Worm (Caenorhabditis elegans) whole organism, young adult: ENCODE measurements around the gene ins-13.
"Not testable (repeated sequence)": the region's sequence is repeated elsewhere in the genome, so short reads cannot be mapped to it uniquely, and the experiment has no call there.

Experiments
- B0035.1 ChIP-seq: sonication (generic microtip); optimal IDR thresholded peaks from 2 replicates; lab custom pipeline; 2016; ENCODE audit warnings: missing genetic modification characterization, mild to moderate bottlenecking, missing compliant biosample characterization, missing genotype, missing genetic modification reagents
- C17E4.6 ChIP-seq: fragments of 200-800 bp; sonication (Bioruptor generic); IDR thresholded peaks from 2 replicates; pipeline ENCODE4 v1.3.6; 2022; ENCODE audit warnings: missing genetic modification reagents, missing genetic modification characterization, missing compliant biosample characterization
- Y53F4B.3 ChIP-seq: fragments of 200-800 bp; sonication (Bioruptor generic); IDR thresholded peaks from 2 replicates; pipeline ENCODE4 v1.3.6; 2022; ENCODE audit warnings: missing genetic modification reagents, missing genetic modification characterization, missing compliant biosample characterization
- Y79H2A.3 ChIP-seq: fragments of 200-800 bp; sonication (Bioruptor generic); conservative IDR thresholded peaks from 2 replicates; pipeline ENCODE4 v1.3.6; 2022; ENCODE audit warnings: missing genetic modification reagents, missing genetic modification characterization, missing compliant biosample characterization
- akir-1 ChIP-seq: fragments of 200-800 bp; sonication (Bioruptor generic); optimal IDR thresholded peaks from 2 replicates; lab custom pipeline; 2018; ENCODE audit warnings: mild to moderate bottlenecking, missing genetic modification characterization, moderate library complexity, missing compliant biosample characterization
- atf-7 ChIP-seq: sonication (generic microtip); optimal IDR thresholded peaks from 2 replicates; lab custom pipeline; 2017; ENCODE audit warnings: mild to moderate bottlenecking, missing genetic modification characterization, missing compliant biosample characterization
- attf-3 ChIP-seq: fragments of 200-800 bp; sonication (Bioruptor generic); conservative IDR thresholded peaks from 2 replicates; pipeline ENCODE4 v1.3.6; 2022; ENCODE audit warnings: missing genetic modification reagents, missing genetic modification characterization, missing compliant biosample characterization
- bed-1 ChIP-seq: fragments of 200-800 bp; sonication (Bioruptor generic); IDR thresholded peaks from 2 replicates; pipeline ENCODE4 v1.3.6; 2022; ENCODE audit warnings: missing genetic modification reagents, missing genetic modification characterization, missing compliant biosample characterization
- cebp-1 ChIP-seq, 2 experiments: fragments of 200-800 bp in 1 of 2; sonication (Bioruptor generic) in 1 of 2; sonication (generic microtip) in 1 of 2; IDR thresholded peaks in 1 of 2; optimal IDR thresholded peaks in 1 of 2; 2 replicates each; pipeline versions ENCODE4 v1.3.6 to Lab custom; 2017 to 2022; ENCODE audit warnings: missing compliant biosample characterization in 2 of 2, missing genetic modification characterization in 2 of 2, mild to moderate bottlenecking in 1 of 2, missing genetic modification reagents in 1 of 2, moderate library complexity in 1 of 2
- ceh-100 ChIP-seq: fragments of 200-800 bp; sonication (Bioruptor generic); IDR thresholded peaks from 2 replicates; pipeline ENCODE4 v1.3.6; 2022; ENCODE audit warnings: missing genetic modification reagents, missing genetic modification characterization, missing compliant biosample characterization
- ceh-58 ChIP-seq: fragments of 200-800 bp; sonication (Bioruptor generic); IDR thresholded peaks from 2 replicates; pipeline ENCODE4 v1.3.6; 2022; ENCODE audit warnings: missing genetic modification characterization, missing compliant biosample characterization
- ceh-79 ChIP-seq: sonication (generic microtip); optimal IDR thresholded peaks from 2 replicates; lab custom pipeline; 2017; ENCODE audit warnings: mild to moderate bottlenecking, missing genetic modification characterization, missing compliant biosample characterization
- chd-7 ChIP-seq: sonication (generic microtip); optimal IDR thresholded peaks from 2 replicates; lab custom pipeline; 2016; ENCODE audit warnings: mild to moderate bottlenecking, missing genetic modification characterization, moderate library complexity, missing compliant biosample characterization
- dox-1 ChIP-seq: fragments of 200-800 bp; sonication (Bioruptor generic); IDR thresholded peaks from 2 replicates; pipeline ENCODE4 v1.3.6; 2022; ENCODE audit warnings: missing genetic modification reagents, missing genetic modification characterization, missing compliant biosample characterization
- dpff-1 ChIP-seq: sonication (generic microtip); optimal IDR thresholded peaks from 2 replicates; lab custom pipeline; 2017; ENCODE audit warnings: mild to moderate bottlenecking, missing genetic modification characterization, missing compliant biosample characterization
- efl-1 ChIP-seq: fragments of 150-350 bp; optimal IDR thresholded peaks from 2 replicates; lab custom pipeline; 2014; ENCODE audit warnings: missing biosample characterization, missing genetic modification reagents, missing genetic modification characterization
- egl-44 ChIP-seq: fragments of 200-800 bp; sonication (Bioruptor generic); IDR thresholded peaks from 2 replicates; pipeline ENCODE4 v1.3.6; 2022; ENCODE audit warnings: missing genetic modification reagents, missing genetic modification characterization, missing compliant biosample characterization
- hmg-1.2 ChIP-seq: fragments of 200-800 bp; sonication (Bioruptor generic); IDR thresholded peaks from 2 replicates; pipeline ENCODE4 v1.3.6; 2022; ENCODE audit warnings: missing genetic modification reagents, missing genetic modification characterization, missing compliant biosample characterization
- hmg-20 ChIP-seq: fragments of 200-800 bp; sonication (Bioruptor generic); IDR thresholded peaks from 2 replicates; pipeline ENCODE4 v1.3.6; 2022; ENCODE audit warnings: missing genetic modification reagents, missing genetic modification characterization, missing compliant biosample characterization
- hrde-1 ChIP-seq: sonication (generic microtip); optimal IDR thresholded peaks from 2 replicates; lab custom pipeline; 2016; ENCODE audit warnings: missing genetic modification characterization, mild to moderate bottlenecking, missing compliant biosample characterization, moderate library complexity, missing genotype, missing genetic modification reagents, borderline replicate concordance
- lag-1 ChIP-seq: fragments of 200-800 bp; sonication (Bioruptor generic); IDR thresholded peaks from 2 replicates; pipeline ENCODE4 v1.3.6; 2022; ENCODE audit warnings: missing genetic modification reagents, missing genetic modification characterization, missing compliant biosample characterization
- let-526 ChIP-seq: fragments of 200-800 bp; sonication (Bioruptor generic); IDR thresholded peaks from 2 replicates; pipeline ENCODE4 v1.3.6; 2022; ENCODE audit warnings: missing genetic modification reagents, missing genetic modification characterization, missing compliant biosample characterization
- lin-35 ChIP-seq, 3 experiments: fragments of 150-350 bp in 2 of 3; sonication (generic microtip) in 1 of 3; optimal IDR thresholded peaks; 2 replicates each; lab custom pipeline; 2014 to 2018; ENCODE audit warnings: missing biosample characterization in 3 of 3, missing genetic modification characterization in 3 of 3, missing genetic modification reagents in 3 of 3
- lin-54 ChIP-seq: fragments of 200-800 bp; sonication (Bioruptor generic); optimal IDR thresholded peaks from 2 replicates; lab custom pipeline; 2018; ENCODE audit warnings: mild to moderate bottlenecking, missing genetic modification characterization, missing compliant biosample characterization
- madf-10 ChIP-seq: sonication (generic microtip); optimal IDR thresholded peaks from 2 replicates; lab custom pipeline; 2016; ENCODE audit warnings: mild to moderate bottlenecking, missing genetic modification characterization, missing compliant biosample characterization
- madf-6 ChIP-seq: fragments of 200-800 bp; sonication (Bioruptor generic); IDR thresholded peaks from 2 replicates; pipeline ENCODE4 v1.3.6; 2022; ENCODE audit warnings: missing genetic modification reagents, missing genetic modification characterization, missing compliant biosample characterization
- mel-28 ChIP-seq: sonication (generic microtip); optimal IDR thresholded peaks from 2 replicates; lab custom pipeline; 2016; ENCODE audit warnings: borderline replicate concordance, mild to moderate bottlenecking, missing genetic modification characterization, missing compliant biosample characterization
- mxl-1 ChIP-seq: sonication (generic microtip); optimal IDR thresholded peaks from 2 replicates; lab custom pipeline; 2016; ENCODE audit warnings: missing genetic modification characterization, missing compliant biosample characterization
- nhr-120 ChIP-seq: fragments of 200-800 bp; sonication (Bioruptor generic); IDR thresholded peaks from 2 replicates; pipeline ENCODE4 v1.3.6; 2022; ENCODE audit warnings: missing genetic modification characterization, missing compliant biosample characterization
- snpc-1.1 ChIP-seq: sonication (generic microtip); optimal IDR thresholded peaks from 2 replicates; lab custom pipeline; 2017; ENCODE audit warnings: missing genetic modification characterization, mild to moderate bottlenecking, missing compliant biosample characterization, antibody characterized with exemption, moderate library complexity, missing genotype, missing genetic modification reagents; ENCODE audit not compliant: insufficient read depth
- tbx-9 ChIP-seq: sonication (generic microtip); optimal IDR thresholded peaks from 2 replicates; lab custom pipeline; 2016; ENCODE audit warnings: borderline replicate concordance, missing genetic modification characterization, inconsistent platforms, missing compliant biosample characterization
- unc-130 ChIP-seq: sonication (generic microtip); optimal IDR thresholded peaks from 2 replicates; lab custom pipeline; 2016; ENCODE audit warnings: missing genetic modification reagents, missing genetic modification characterization, missing compliant biosample characterization
- zfh-2 ChIP-seq: fragments of 200-800 bp; sonication (Bioruptor generic); conservative IDR thresholded peaks from 2 replicates; pipeline ENCODE4 v1.3.6; 2022; ENCODE audit warnings: missing genetic modification reagents, missing genetic modification characterization, missing compliant biosample characterization
- ztf-28 ChIP-seq: fragments of 200-800 bp; sonication (Bioruptor generic); IDR thresholded peaks from 2 replicates; pipeline ENCODE4 v1.3.6; 2022; ENCODE audit warnings: missing genetic modification reagents, missing genetic modification characterization, missing compliant biosample characterization
- ztf-6 ChIP-seq: fragments of 200-800 bp; sonication (Bioruptor generic); IDR thresholded peaks from 2 replicates; pipeline ENCODE4 v1.3.6; 2022; ENCODE audit warnings: missing genetic modification reagents, missing genetic modification characterization, missing compliant biosample characterization

Gene ins-13

ce11 chrII:5537524-5537923, 7.1 kb downstream of the ins-13 start, which contains the start of gene C17C3.11 (continued):
- TF ChIP-seq mxl-1 (tag; lab: Kevin White, UChicago), result no peak
- TF ChIP-seq, all 124 proteins: peak for 0

- TF ChIP-seq madf-6 (GFP tag; lab: Robert Waterston, UW), result no peak
- TF ChIP-seq attf-3 (GFP tag; lab: Robert Waterston, UW), result peak; percentile 39; the same call in 1 of the 2 replicates
Observed at ce11 chrII:5537078-5537477, 7.6 kb downstream of the ins-13 start.

- not testable (repeated sequence) for TF ChIP-seq cebp-1 (GFP tag; IDR thresholded peaks at IDR 0.05; lab: Robert Waterston, UW); cebp-1 (tag; optimal IDR thresholded peaks at IDR 0.05; lab: Kevin White, UChicago); chd-7; ceh-100
Observed at ce11 chrII:5534939-5535338, 9.7 kb downstream of the ins-13 start, which contains the start of gene hlh-25. Gene hlh-25 (plus strand): TSS chrII:5535239.

ce11 chrII:5533642-5534041, 11.0 kb downstream of the ins-13 start, which contains the start of gene hlh-26:
Gene hlh-26 (minus strand): TSS chrII:5533742.
- TF ChIP-seq atf-7 (tag; lab: Kevin White, UChicago), result no peak

- TF ChIP-seq dox-1 (GFP tag; lab: Robert Waterston, UW) (no peak), egl-44 (no peak), bed-1 (GFP tag; lab: Robert Waterston, UW) (no peak), efl-1 (GFP tag; lab: Kevin White, UChicago) (no peak), zfh-2 (GFP tag; lab: Robert Waterston, UW) (no peak), Y79H2A.3 (GFP tag; lab: Robert Waterston, UW) (no peak), ceh-79 (tag; lab: Kevin White, UChicago) (no peak), ztf-6 (GFP tag; lab: Robert Waterston, UW) (no peak), Y53F4B.3 (GFP tag; lab: Robert Waterston, UW) (no peak), let-526 (GFP tag; lab: Robert Waterston, UW) (no peak), dpff-1 (no peak), nhr-120 (no peak), mel-28 (tag; lab: Kevin White, UChicago) (no peak), hrde-1 (tag; lab: Kevin White, UChicago) (no peak), lin-35 (GFP tag; optimal IDR thresholded peaks at IDR 0.05; lab: Kevin White, UChicago) (no peak)
- TF ChIP-seq, all 124 proteins: peak for 0
Observed at ce11 chrII:5531855-5532328, 12.8 kb downstream of the ins-13 start, which contains the start of gene C17C3.9. Gene C17C3.9 (minus strand): TSS chrII:5532278.

- no peak for TF ChIP-seq Y53F4B.3 (GFP tag; lab: Robert Waterston, UW)
- TF ChIP-seq efl-1 (GFP tag; lab: Kevin White, UChicago), result peak; percentile 13
Observed at ce11 chrII:5527841-5528240, 16.8 kb downstream of the ins-13 start, which contains the start of gene ZK177.1. Gene ZK177.1 (plus strand): TSS chrII:5528141.

ce11 chrII:5525297-5525696, 19.4 kb downstream of the ins-13 start, which contains the start of gene tbx-35:
Gene tbx-35 (minus strand): TSS chrII:5525397.
- TF ChIP-seq ceh-79 (tag; lab: Kevin White, UChicago) (no peak), lin-54 (no peak), hmg-20 (no peak), B0035.1 (no peak), akir-1 (GFP tag; lab: Kevin White, UChicago) (no peak), snpc-1.1 (tag; lab: Kevin White, UChicago) (no peak), unc-130 (GFP tag; lab: Kevin White, UChicago) (no peak), cebp-1 (GFP tag; IDR thresholded peaks at IDR 0.05; lab: Robert Waterston, UW) (no peak), cebp-1 (tag; optimal IDR thresholded peaks at IDR 0.05; lab: Kevin White, UChicago) (no peak), madf-10 (no peak), ztf-28 (GFP tag; lab: Robert Waterston, UW) (no peak), C17E4.6 (GFP tag; lab: Robert Waterston, UW) (no peak), hmg-1.2 (GFP tag; lab: Robert Waterston, UW) (no peak), lag-1 (GFP tag; lab: Robert Waterston, UW) (no peak), tbx-9 (tag; lab: Kevin White, UChicago) (no peak), ceh-58 (GFP tag; lab: Robert Waterston, UW) (no peak)
